Worm (Caenorhabditis elegans) whole organism, late embryonic: Measurements from ENCODE around the gene srh-145.

Source experiments
- elt-2 ChIP-seq: sonication (generic microtip); optimal IDR thresholded peaks from 2 replicates; lab custom pipeline; 2016; ENCODE audit warnings: missing genetic modification reagents, missing genetic modification characterization, missing compliant biosample characterization
- pha-4 ChIP-seq: fragments of 150-350 bp; optimal IDR thresholded peaks from 2 replicates; lab custom pipeline; 2018; ENCODE audit warnings: missing biosample characterization, missing genetic modification reagents, missing genetic modification characterization
- pqm-1 ChIP-seq: sonication (generic microtip); optimal IDR thresholded peaks from 2 replicates; lab custom pipeline; 2016; ENCODE audit warnings: missing genetic modification characterization, missing compliant biosample characterization

ce11 chrV:16429940-16430339 is 19.4 kb downstream of the srh-145 start, which contains the start of gene str-73:
- TF ChIP-seq pha-4 (tag; lab: Kevin White, UChicago) (no peak), elt-2 (no peak), pqm-1 (tag; lab: Kevin White, UChicago) (no peak)
